Fruit fly (Drosophila melanogaster) whole organism, pupa: ENCODE measurements around the gene CG8329.

Experiments
- CG10348 ChIP-seq: fragments of 200-800 bp; sonication (Bioruptor generic); IDR thresholded peaks from 2 replicates; pipeline ENCODE4 v1.3.6; 2022; ENCODE audit warnings: missing biosample characterization, missing genetic modification characterization
- CG13204 ChIP-seq: fragments of 200-800 bp; sonication (Bioruptor generic); optimal IDR thresholded peaks from 2 replicates; lab custom pipeline; 2018; ENCODE audit warnings: missing biosample characterization, mild to moderate bottlenecking, missing genetic modification characterization, moderate library complexity
- CG34367 ChIP-seq: fragments of 200-800 bp; sonication (Bioruptor generic); optimal IDR thresholded peaks from 2 replicates; lab custom pipeline; 2018; ENCODE audit warnings: missing biosample characterization, mild to moderate bottlenecking, missing genetic modification characterization
- CG8301 ChIP-seq: fragments of 200-800 bp; sonication (Bioruptor generic); optimal IDR thresholded peaks from 2 replicates; lab custom pipeline; 2018; ENCODE audit warnings: missing biosample characterization, mild to moderate bottlenecking, missing genetic modification characterization
- EcR ChIP-seq: fragments of 200-800 bp; sonication (Bioruptor generic); optimal IDR thresholded peaks from 3 replicates; lab custom pipeline; 2019; ENCODE audit warnings: missing biosample characterization, missing genetic modification characterization, mild to moderate bottlenecking, moderate library complexity, missing genetic modification reagents

DNA sequence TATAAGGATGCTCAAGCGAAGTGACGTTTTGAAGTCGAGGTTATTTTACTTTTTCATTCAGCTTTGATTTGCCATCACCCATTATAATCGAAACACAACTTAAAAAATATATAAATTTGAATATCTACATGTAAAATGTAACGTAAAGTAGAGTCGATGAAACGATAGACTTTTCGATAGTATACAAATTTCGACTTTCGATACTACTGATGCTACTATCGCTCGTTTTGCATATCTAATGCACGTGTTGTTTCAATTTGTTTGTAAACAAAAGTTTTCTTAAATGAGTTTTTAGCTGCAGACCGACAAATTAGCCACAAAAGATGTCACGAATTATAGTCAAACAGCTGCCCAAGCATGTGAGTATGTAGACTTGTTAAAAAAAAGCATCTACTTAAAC, 13.9 kb upstream of the CG8329 start, which contains the start of gene CG3335:
- TF ChIP-seq CG8301 (tag; lab: Kevin White, UChicago), result no peak
- no peak for TF ChIP-seq CG34367 (tag; lab: Kevin White, UChicago)
- no peak for TF ChIP-seq EcR (GFP tag; lab: Kevin White, UChicago)
- no peak for TF ChIP-seq CG10348 (GFP tag; lab: Robert Waterston, UW)
- TF ChIP-seq CG13204, result no peak
